Worm (Caenorhabditis elegans) whole organism, early embryonic: ENCODE results near the gene Y39B6A.13.

Source experiments
- B0310.2 ChIP-seq: sonication (generic microtip); optimal IDR thresholded peaks from 2 replicates; lab custom pipeline; 2016; ENCODE audit warnings: mild to moderate bottlenecking, missing genetic modification characterization, missing compliant biosample characterization
- F13C5.2 ChIP-seq: sonication (generic microtip); optimal IDR thresholded peaks from 2 replicates; lab custom pipeline; 2017; ENCODE audit warnings: mild to moderate bottlenecking, missing genetic modification characterization, inconsistent platforms, missing compliant biosample characterization
- aly-1 ChIP-seq: sonication (generic microtip); optimal IDR thresholded peaks from 2 replicates; lab custom pipeline; 2016; ENCODE audit warnings: missing genetic modification characterization, missing compliant biosample characterization
- ama-1 ChIP-seq: fragments of 150-350 bp; optimal IDR thresholded peaks from 2 replicates; lab custom pipeline; 2014
- ceh-13 ChIP-seq: fragments of 200-800 bp; sonication (Bioruptor generic); optimal IDR thresholded peaks from 2 replicates; lab custom pipeline; 2018; ENCODE audit warnings: mild to moderate bottlenecking, missing genetic modification characterization, missing compliant biosample characterization
- ceh-36 ChIP-seq: sonication (generic microtip); optimal IDR thresholded peaks from 2 replicates; lab custom pipeline; 2016; ENCODE audit warnings: missing genetic modification characterization, inconsistent platforms, missing compliant biosample characterization
- ets-7 ChIP-seq: sonication (generic microtip); optimal IDR thresholded peaks from 2 replicates; lab custom pipeline; 2016; ENCODE audit warnings: missing genotype, missing genetic modification characterization, missing compliant biosample characterization
- flt-1 ChIP-seq: fragments of 200-800 bp; sonication (Bioruptor generic); IDR thresholded peaks from 2 replicates; pipeline ENCODE4 v1.3.6; 2022; ENCODE audit warnings: missing genetic modification characterization, missing compliant biosample characterization
- hmbx-1 ChIP-seq: sonication (generic microtip); optimal IDR thresholded peaks from 2 replicates; lab custom pipeline; 2016; ENCODE audit warnings: mild to moderate bottlenecking, missing genetic modification characterization, missing compliant biosample characterization
- hmg-4 ChIP-seq: fragments of 200-800 bp; sonication (Bioruptor generic); optimal IDR thresholded peaks from 2 replicates; lab custom pipeline; 2018; ENCODE audit warnings: mild to moderate bottlenecking, missing genetic modification characterization, missing compliant biosample characterization
- hnd-1 ChIP-seq: sonication (generic microtip); optimal IDR thresholded peaks from 2 replicates; lab custom pipeline; 2016; ENCODE audit warnings: missing genetic modification characterization, missing compliant biosample characterization
- pes-1 ChIP-seq: fragments of 200-800 bp; sonication (Bioruptor generic); IDR thresholded peaks from 2 replicates; pipeline ENCODE4 v1.3.6; 2022; ENCODE audit warnings: missing genetic modification reagents, missing genetic modification characterization, missing compliant biosample characterization
- scrt-1 ChIP-seq: fragments of 200-800 bp; sonication (Bioruptor generic); IDR thresholded peaks from 2 replicates; pipeline ENCODE4 v1.3.6; 2022; ENCODE audit warnings: missing genetic modification characterization, missing compliant biosample characterization
- sea-1 ChIP-seq: fragments of 200-800 bp; sonication (Bioruptor generic); conservative IDR thresholded peaks from 2 replicates; pipeline ENCODE4 v1.3.6; 2022; ENCODE audit warnings: missing genetic modification characterization, missing compliant biosample characterization
- tbx-11 ChIP-seq: fragments of 200-800 bp; sonication (Bioruptor generic); IDR thresholded peaks from 2 replicates; pipeline ENCODE4 v1.3.6; 2022; ENCODE audit warnings: missing genetic modification characterization, missing compliant biosample characterization
- tbx-37 ChIP-seq: fragments of 200-800 bp; sonication (Bioruptor generic); conservative IDR thresholded peaks from 2 replicates; pipeline ENCODE4 v1.3.6; 2022; ENCODE audit warnings: missing genetic modification reagents, missing genetic modification characterization, missing compliant biosample characterization
- tra-4 ChIP-seq: sonication (generic microtip); optimal IDR thresholded peaks from 2 replicates; lab custom pipeline; 2017; ENCODE audit warnings: missing genetic modification characterization, missing compliant biosample characterization

Gene Y39B6A.13

DNA sequence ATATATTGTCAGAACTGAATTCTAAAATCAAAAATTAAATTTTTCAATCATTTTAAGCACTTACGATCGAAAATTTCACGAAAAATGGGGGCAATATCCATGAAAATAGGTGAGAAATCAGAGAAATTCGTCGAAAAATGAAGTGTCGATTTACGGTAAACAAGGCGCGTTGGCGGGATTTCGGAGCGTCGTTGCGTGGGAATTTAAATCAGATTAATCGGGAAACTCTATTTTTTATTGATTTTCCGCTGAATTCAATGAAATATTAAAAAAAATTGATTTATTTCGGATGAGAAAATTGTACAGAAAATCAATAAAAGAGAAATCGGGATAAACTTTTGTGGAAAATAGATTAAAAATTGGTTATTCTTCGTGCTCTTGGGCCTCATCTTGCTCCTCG, at the start of gene Y39B6A.13:
Gene Y39B6A.13 (minus strand): TSS at position 166 of the 400 bp plus-strand sequence.
- TF ChIP-seq F13C5.2 (tag; lab: Kevin White, UChicago) (no peak), aly-1 (tag; lab: Kevin White, UChicago) (no peak), flt-1 (GFP tag; lab: Robert Waterston, UW) (no peak), ceh-36 (tag; lab: Kevin White, UChicago) (no peak), tra-4 (no peak), ets-7 (tag; lab: Kevin White, UChicago) (no peak), scrt-1 (no peak)

- no peak for TF ChIP-seq tbx-37 (GFP tag; lab: Robert Waterston, UW)
Observed at ce11 chrV:19158664-19159063, 39.4 kb upstream of the Y39B6A.13 start, which contains the start of gene Y39B6A.5. Gene Y39B6A.5 (minus strand): TSS chrV:19158877.

- TF ChIP-seq aly-1 (tag; lab: Kevin White, UChicago): no peak
- TF ChIP-seq flt-1 (GFP tag; lab: Robert Waterston, UW): no peak
- TF ChIP-seq ceh-36 (tag; lab: Kevin White, UChicago): no peak
- TF ChIP-seq sea-1: no peak
- no peak for TF ChIP-seq tra-4
- TF ChIP-seq ceh-13: no peak
- TF ChIP-seq ets-7 (tag; lab: Kevin White, UChicago): no peak
Observed at ce11 chrV:19153806-19154205, 34.6 kb upstream of the Y39B6A.13 start, which contains the start of gene tsp-13. Gene tsp-13 (plus strand): TSS chrV:19154106.

ce11 chrV:19153244-19153643, 34.0 kb upstream of the Y39B6A.13 start:
- TF ChIP-seq aly-1 (tag; lab: Kevin White, UChicago): no peak
- TF ChIP-seq hmg-4 (GFP tag; lab: Kevin White, UChicago): no peak
- no peak for TF ChIP-seq pes-1 (GFP tag; lab: Robert Waterston, UW)
- TF ChIP-seq ceh-13: no peak
- TF ChIP-seq ceh-36 (tag; lab: Kevin White, UChicago): no peak
- no peak for TF ChIP-seq tbx-37 (GFP tag; lab: Robert Waterston, UW)
- TF ChIP-seq B0310.2 (tag; lab: Kevin White, UChicago): no peak
- no peak for TF ChIP-seq hmbx-1
- TF ChIP-seq scrt-1: no peak
- no peak for TF ChIP-seq flt-1 (GFP tag; lab: Robert Waterston, UW)

DNA sequence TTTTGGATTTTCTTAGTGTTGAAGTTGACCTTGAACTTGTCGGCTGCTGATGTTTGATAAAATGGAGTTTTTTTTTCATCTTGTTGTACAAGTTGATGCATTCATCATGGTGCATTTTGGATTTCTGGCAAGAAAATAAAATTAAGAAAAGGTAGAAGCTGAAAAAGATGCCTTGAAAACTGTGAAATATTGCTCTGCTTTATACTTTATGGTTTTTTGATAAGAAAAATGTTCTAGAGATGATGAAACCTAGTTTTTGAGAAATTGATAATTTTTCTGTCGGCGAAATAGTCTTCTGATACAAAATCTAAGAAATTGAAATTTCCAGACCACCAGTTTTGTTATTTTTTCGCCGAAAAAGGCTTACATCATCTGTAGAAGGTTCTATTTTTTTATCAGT, 33.1 kb upstream of the Y39B6A.13 start, which contains the start of gene Y39B6A.69:
Gene Y39B6A.69 (minus strand): TSS at position 101 of the 400 bp plus-strand sequence.
- TF ChIP-seq tbx-37 (GFP tag; lab: Robert Waterston, UW): no peak

- no peak for TF ChIP-seq F13C5.2 (tag; lab: Kevin White, UChicago)
- TF ChIP-seq ceh-36 (tag; lab: Kevin White, UChicago): no peak
- TF ChIP-seq tbx-11 (GFP tag; lab: Robert Waterston, UW): no peak
- no peak for TF ChIP-seq hmbx-1
- TF ChIP-seq aly-1 (tag; lab: Kevin White, UChicago): no peak
- TF ChIP-seq ceh-13: no peak
- no peak for TF ChIP-seq B0310.2 (tag; lab: Kevin White, UChicago)
- no peak for TF ChIP-seq ets-7 (tag; lab: Kevin White, UChicago)
- no peak for TF ChIP-seq pes-1 (GFP tag; lab: Robert Waterston, UW)
Observed at ce11 chrV:19149057-19149456, 29.8 kb upstream of the Y39B6A.13 start, which contains the start of gene Y39B6A.7. Gene Y39B6A.7 (minus strand): TSS chrV:19149157.

DNA sequence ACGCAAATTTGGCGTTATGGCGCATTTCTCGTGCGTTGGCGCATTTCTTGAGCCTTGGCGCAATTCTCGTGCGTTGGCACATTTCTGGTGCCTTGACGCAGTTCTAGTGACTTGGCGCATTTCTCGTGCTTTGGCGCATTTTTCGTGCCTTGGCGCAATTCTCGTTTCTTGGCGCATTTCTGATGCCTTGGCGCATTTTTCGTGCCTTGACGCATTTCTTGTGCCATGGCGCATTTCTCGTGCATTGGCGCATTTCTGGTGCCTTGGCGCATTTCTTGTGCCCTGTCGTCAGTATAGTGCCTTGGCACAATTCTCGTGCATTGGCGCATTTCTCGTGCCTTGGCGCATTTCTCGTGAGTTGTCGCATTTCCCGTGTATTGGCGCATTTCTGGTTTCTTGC, 29.1 kb upstream of the Y39B6A.13 start:
- no peak for TF ChIP-seq aly-1 (tag; lab: Kevin White, UChicago)
- TF ChIP-seq hmbx-1: no peak
- TF ChIP-seq tbx-11 (GFP tag; lab: Robert Waterston, UW): no peak
- no peak for TF ChIP-seq ama-1
- TF ChIP-seq ceh-13: no peak
- TF ChIP-seq ceh-36 (tag; lab: Kevin White, UChicago): no peak

DNA sequence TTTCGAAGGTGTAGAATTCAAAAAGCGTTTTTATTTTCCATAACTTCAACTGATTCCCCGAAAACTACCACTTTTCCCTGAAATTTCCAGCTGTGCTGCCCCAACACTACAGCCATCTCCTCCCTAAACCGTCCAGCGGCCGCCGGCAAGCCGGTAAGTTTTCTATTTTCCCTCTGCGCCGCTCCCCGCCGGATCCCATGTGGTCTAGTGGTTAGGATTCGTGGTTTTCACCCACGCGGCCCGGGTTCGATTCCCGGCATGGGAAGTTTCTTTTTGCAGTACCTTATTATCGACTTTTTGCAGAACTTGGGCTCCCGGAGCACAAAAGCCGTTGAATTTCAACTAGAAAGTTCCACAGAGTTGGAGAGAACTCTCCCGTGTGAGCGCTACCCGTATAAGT, 23.4 kb upstream of the Y39B6A.13 start:
- TF ChIP-seq hnd-1 (no peak), scrt-1 (0 out of 2 replicates have a peak, but pooled peaks have one; percentile 48), flt-1 (GFP tag; lab: Robert Waterston, UW) (0 out of 2 replicates have a peak, but pooled peaks have one; percentile 28), sea-1 (no peak), pes-1 (GFP tag; lab: Robert Waterston, UW) (peak; percentile 60; the same call in 1 of the 2 replicates), tbx-37 (GFP tag; lab: Robert Waterston, UW) (0 out of 2 replicates have a peak, but pooled peaks have one; percentile 22)

DNA sequence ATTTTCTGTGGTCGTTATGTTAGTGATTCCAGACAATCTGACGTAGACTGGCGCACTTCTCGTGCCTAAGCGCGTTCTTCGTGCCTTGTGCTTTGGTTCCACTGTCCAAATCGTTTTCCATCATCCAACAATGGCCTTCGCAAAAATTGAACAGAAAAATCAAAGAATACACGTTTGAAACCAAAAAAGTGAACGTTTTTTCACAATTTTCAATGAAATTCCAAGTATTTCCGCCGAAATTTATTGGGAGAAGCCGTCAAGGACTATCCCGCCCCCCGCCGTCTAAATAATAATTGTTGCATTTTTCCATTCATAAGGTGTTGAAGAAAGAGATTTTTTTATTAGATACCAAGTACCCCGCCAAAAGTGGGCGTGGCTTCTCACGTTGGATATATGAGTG, 21.3 kb upstream of the Y39B6A.13 start, which contains the start of gene cpg-23:
Gene cpg-23 (plus strand): TSS at position 301 of the 400 bp plus-strand sequence.
- TF ChIP-seq B0310.2 (tag; lab: Kevin White, UChicago): no peak
- no peak for TF ChIP-seq scrt-1
- no peak for TF ChIP-seq flt-1 (GFP tag; lab: Robert Waterston, UW)
- no peak for TF ChIP-seq sea-1

DNA sequence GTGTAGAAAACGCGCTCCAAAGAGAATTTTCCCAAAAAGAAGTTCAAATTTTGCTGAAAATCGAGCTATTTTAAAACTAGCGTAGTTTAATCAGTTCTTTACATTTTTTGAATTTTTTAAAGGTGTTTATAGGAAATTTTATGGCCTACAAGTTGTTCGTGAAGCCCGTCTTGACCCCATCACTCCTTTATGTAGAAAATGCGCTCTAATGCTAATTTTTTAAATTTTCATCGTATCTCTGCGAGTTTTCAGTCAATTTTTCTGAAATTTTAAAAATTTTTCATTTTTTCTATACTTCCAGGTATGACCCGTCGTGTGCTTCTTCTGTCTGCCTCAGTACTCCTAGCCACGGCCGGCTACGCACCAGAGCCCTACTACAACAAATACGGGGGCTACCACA, 17.0 kb upstream of the Y39B6A.13 start, which contains the start of gene Y39B6A.9:
Gene Y39B6A.9 (plus strand): TSS at position 301 of the 400 bp plus-strand sequence.
- TF ChIP-seq pes-1 (GFP tag; lab: Robert Waterston, UW): no peak
- TF ChIP-seq hnd-1: no peak
- no peak for TF ChIP-seq tbx-37 (GFP tag; lab: Robert Waterston, UW)
